Fruit fly (Drosophila melanogaster): ENCODE data around the gene PhKgamma.

- TF ChIP-seq CG7101 (tag; optimal IDR thresholded peaks at IDR 0.05) (peak; percentile 22), bab1 (GFP tag; optimal IDR thresholded peaks at IDR 0.05) (peak; percentile 64), CG33017 (tag; optimal IDR thresholded peaks at IDR 0.05) (no peak), kay (GFP tag; ENCODE audit: borderline replicate concordance) (no peak), cnc (optimal IDR thresholded peaks at IDR 0.05) (no peak), pad (GFP tag; optimal IDR thresholded peaks at IDR 0.05) (no peak), CG12768 (GFP tag; optimal IDR thresholded peaks at IDR 0.05) (no peak), toe (GFP tag; optimal IDR thresholded peaks at IDR 0.05) (no peak), cic (GFP tag; optimal IDR thresholded peaks at IDR 0.05) (peak; percentile 3), Mnt (GFP tag; optimal IDR thresholded peaks at IDR 0.05) (peak; percentile 32), CG11617 (GFP tag; optimal IDR thresholded peaks at IDR 0.05) (no peak)
Measured at dm6 chrX:11709799-11710720, 15.1 kb downstream of the PhKgamma start, which contains the start of gene FucT6.

Measured in whole organism, adult.